Worm (Caenorhabditis elegans): Measurements from ENCODE around the gene W06H8.2.

- TF ChIP-seq zag-1 (tag; optimal IDR thresholded peaks at IDR 0.05) (no peak), pqm-1 (tag; optimal IDR thresholded peaks at IDR 0.05) (no peak), ama-1 (optimal IDR thresholded peaks at IDR 0.05) (no peak), aly-2 (tag; optimal IDR thresholded peaks at IDR 0.05) (no peak), Y116A8C.19 (tag; optimal IDR thresholded peaks at IDR 0.05; ENCODE audit: borderline replicate concordance) (no peak), alr-1 (tag; optimal IDR thresholded peaks at IDR 0.05; ENCODE audit: borderline replicate concordance) (no peak), unc-62 (GFP tag; optimal IDR thresholded peaks at IDR 0.05) (no peak)
Observed at ce11 chrV:6250959-6251598, 44.5 kb downstream of the W06H8.2 start.
